Fruit fly (Drosophila melanogaster) whole organism, embryonic: ENCODE data around the gene sbr.

Source experiments
- Abd-B ChIP-seq: fragments of 200-800 bp; sonication (Bioruptor generic); optimal IDR thresholded peaks from 2 replicates; lab custom pipeline; 2018; ENCODE audit warnings: missing biosample characterization, mild to moderate bottlenecking, missing genetic modification characterization, moderate library complexity
- Aef1 ChIP-seq: fragments of 200-800 bp; sonication (Bioruptor generic); IDR thresholded peaks from 3 replicates; pipeline ENCODE4 v1.3.6; 2022; ENCODE audit warnings: missing biosample characterization, missing genetic modification characterization
- CG10274 ChIP-seq: fragments of 200-800 bp; sonication (Bioruptor generic); optimal IDR thresholded peaks from 3 replicates; lab custom pipeline; 2017; ENCODE audit warnings: missing biosample characterization, mild to moderate bottlenecking, missing genetic modification characterization
- CG11085 ChIP-seq: fragments of 200-800 bp; sonication (Bioruptor generic); IDR thresholded peaks from 2 replicates; pipeline ENCODE4 v1.3.6; 2022; ENCODE audit warnings: missing biosample characterization, missing genetic modification characterization
- CG1233 ChIP-seq: fragments of 200-800 bp; sonication (Bioruptor generic); optimal IDR thresholded peaks from 4 replicates; lab custom pipeline; 2018; ENCODE audit warnings: missing biosample characterization, mild to moderate bottlenecking, missing genetic modification characterization
- CG12769 ChIP-seq: fragments of 200-800 bp; sonication (Bioruptor generic); optimal IDR thresholded peaks from 2 replicates; lab custom pipeline; 2019; ENCODE audit warnings: missing biosample characterization, mild to moderate bottlenecking, missing genetic modification characterization, moderate library complexity
- CG14965 ChIP-seq: fragments of 200-800 bp; sonication (Bioruptor generic); optimal IDR thresholded peaks from 2 replicates; lab custom pipeline; 2016; ENCODE audit warnings: missing biosample characterization, missing genetic modification characterization, borderline replicate concordance
- CG15696 ChIP-seq: fragments of 200-800 bp; sonication (Bioruptor generic); optimal IDR thresholded peaks from 2 replicates; lab custom pipeline; 2019; ENCODE audit warnings: missing biosample characterization, mild to moderate bottlenecking, missing genetic modification characterization, moderate library complexity
- CG17912 ChIP-seq: fragments of 200-800 bp; sonication (Bioruptor generic); optimal IDR thresholded peaks from 2 replicates; lab custom pipeline; 2018; ENCODE audit warnings: missing biosample characterization, mild to moderate bottlenecking, missing genetic modification characterization
- CG2875 ChIP-seq: fragments of 200-800 bp; sonication (Bioruptor generic); optimal IDR thresholded peaks from 2 replicates; lab custom pipeline; 2017; ENCODE audit warnings: missing biosample characterization, mild to moderate bottlenecking, missing genetic modification characterization, missing genetic modification reagents
- CG30403 ChIP-seq: fragments of 200-800 bp; sonication (Bioruptor generic); optimal IDR thresholded peaks from 3 replicates; lab custom pipeline; 2016; ENCODE audit warnings: missing biosample characterization, missing genetic modification characterization
- CG31388 ChIP-seq: fragments of 200-800 bp; sonication (Bioruptor generic); optimal IDR thresholded peaks from 2 replicates; lab custom pipeline; 2016; ENCODE audit warnings: missing biosample characterization, missing genetic modification characterization
- CG32532 ChIP-seq: fragments of 200-800 bp; sonication (Bioruptor generic); IDR thresholded peaks from 2 replicates; pipeline ENCODE4 v1.3.6; 2022; ENCODE audit warnings: missing biosample characterization, missing genetic modification characterization
- CG4404 ChIP-seq: fragments of 200-800 bp; sonication (Bioruptor generic); IDR thresholded peaks from 2 replicates; pipeline ENCODE4 v1.3.6; 2022; ENCODE audit warnings: missing biosample characterization, missing genetic modification characterization
- CG7987 ChIP-seq: fragments of 200-800 bp; sonication (Bioruptor generic); optimal IDR thresholded peaks from 2 replicates; lab custom pipeline; 2018; ENCODE audit warnings: missing biosample characterization, mild to moderate bottlenecking, missing genetic modification characterization, moderate library complexity
- CG8089 ChIP-seq: fragments of 200-800 bp; sonication (Bioruptor generic); optimal IDR thresholded peaks from 3 replicates; lab custom pipeline; 2016; ENCODE audit warnings: missing biosample characterization, missing genetic modification characterization
- CG8478 ChIP-seq: fragments of >200 bp; optimal IDR thresholded peaks from 2 replicates; lab custom pipeline; 2018
- CG9609 ChIP-seq: fragments of 200-800 bp; sonication (Bioruptor generic); optimal IDR thresholded peaks from 3 replicates; lab custom pipeline; 2016; ENCODE audit warnings: missing biosample characterization, missing genetic modification characterization
- CG9932 ChIP-seq: fragments of 200-800 bp; sonication (Bioruptor generic); IDR thresholded peaks from 2 replicates; pipeline ENCODE4 v1.3.6; 2022; ENCODE audit warnings: missing biosample characterization, missing genetic modification characterization
- Dad ChIP-seq: fragments of 200-800 bp; sonication (Bioruptor generic); optimal IDR thresholded peaks from 3 replicates; lab custom pipeline; 2016; ENCODE audit warnings: missing biosample characterization, missing genetic modification characterization
- Deaf1 ChIP-seq: fragments of 200-800 bp; optimal IDR thresholded peaks from 3 replicates; lab custom pipeline; 2019; ENCODE audit warnings: missing biosample characterization, mild to moderate bottlenecking, missing genetic modification characterization, moderate library complexity
- E2f1 ChIP-seq: fragments of 200-800 bp; sonication (Bioruptor generic); IDR thresholded peaks from 2 replicates; pipeline ENCODE4 v1.3.6; 2022; ENCODE audit warnings: missing biosample characterization, missing genetic modification characterization
- ERR ChIP-seq: fragments of 200-800 bp; sonication (Bioruptor generic); optimal IDR thresholded peaks from 2 replicates; lab custom pipeline; 2016; ENCODE audit warnings: missing biosample characterization, missing genetic modification characterization
- HLH3B ChIP-seq: fragments of 200-800 bp; sonication (Bioruptor generic); IDR thresholded peaks from 2 replicates; pipeline ENCODE4 v1.3.6; 2022; ENCODE audit warnings: missing biosample characterization, missing genetic modification characterization
- Hand ChIP-seq: fragments of 200-800 bp; sonication (Bioruptor generic); optimal IDR thresholded peaks from 2 replicates; lab custom pipeline; 2017; ENCODE audit warnings: mild to moderate bottlenecking, missing biosample characterization, missing genetic modification reagents, missing genetic modification characterization
- Hey ChIP-seq: fragments of 200-800 bp; sonication (Bioruptor generic); optimal IDR thresholded peaks from 3 replicates; lab custom pipeline; 2018; ENCODE audit warnings: missing biosample characterization, mild to moderate bottlenecking, missing genetic modification characterization
- MESR4 ChIP-seq: fragments of 200-800 bp; sonication (Bioruptor generic); optimal IDR thresholded peaks from 2 replicates; lab custom pipeline; 2018; ENCODE audit warnings: missing biosample characterization, mild to moderate bottlenecking, missing genetic modification characterization, moderate library complexity
- MTF-1 ChIP-seq: fragments of 200-800 bp; sonication (Bioruptor generic); optimal IDR thresholded peaks from 2 replicates; lab custom pipeline; 2018; ENCODE audit warnings: missing biosample characterization, mild to moderate bottlenecking, missing genetic modification characterization, borderline replicate concordance
- Rx ChIP-seq: fragments of 200-800 bp; sonication (Bioruptor generic); IDR thresholded peaks from 2 replicates; pipeline ENCODE4 v1.3.6; 2022; ENCODE audit warnings: missing biosample characterization, missing genetic modification characterization
- Side ChIP-seq: fragments of 200-800 bp; sonication (Bioruptor generic); optimal IDR thresholded peaks from 2 replicates; lab custom pipeline; 2016; ENCODE audit warnings: missing biosample characterization, missing genetic modification characterization
- Sry-β ChIP-seq: fragments of 200-800 bp; sonication (Bioruptor generic); optimal IDR thresholded peaks from 2 replicates; lab custom pipeline; 2018; ENCODE audit warnings: missing biosample characterization, mild to moderate bottlenecking, missing genetic modification characterization, moderate library complexity
- YL-1 ChIP-seq: fragments of 200-800 bp; sonication (Bioruptor generic); optimal IDR thresholded peaks from 3 replicates; lab custom pipeline; 2017; ENCODE audit warnings: missing biosample characterization, mild to moderate bottlenecking, missing genetic modification characterization
- ara ChIP-seq: fragments of 200-800 bp; sonication (Bioruptor generic); IDR thresholded peaks from 2 replicates; pipeline ENCODE4 v1.3.6; 2022; ENCODE audit warnings: missing biosample characterization, missing genetic modification characterization
- ato ChIP-seq: fragments of 200-800 bp; sonication (Bioruptor generic); IDR thresholded peaks from 2 replicates; pipeline ENCODE4 v1.3.6; 2022; ENCODE audit warnings: missing biosample characterization, missing genetic modification characterization; ENCODE audit not compliant: partially characterized antibody
- bbx ChIP-seq: fragments of 200-800 bp; sonication (Bioruptor generic); IDR thresholded peaks from 2 replicates; pipeline ENCODE4 v1.3.6; 2022; ENCODE audit warnings: missing biosample characterization, missing genetic modification characterization; ENCODE audit not compliant: partially characterized antibody
- bigmax ChIP-seq: fragments of 200-800 bp; sonication (Bioruptor generic); optimal IDR thresholded peaks from 2 replicates; lab custom pipeline; 2018; ENCODE audit warnings: missing biosample characterization, mild to moderate bottlenecking, missing genetic modification characterization
- cg ChIP-seq: fragments of 200-800 bp; sonication (Bioruptor generic); optimal IDR thresholded peaks from 3 replicates; lab custom pipeline; 2019; ENCODE audit warnings: missing biosample characterization, mild to moderate bottlenecking, missing genetic modification characterization, moderate library complexity
- chif ChIP-seq, 2 experiments: fragments of 200-800 bp; sonication (Bioruptor generic); optimal IDR thresholded peaks; 3 replicates each; lab custom pipeline; 2016; ENCODE audit warnings: missing biosample characterization in 2 of 2, missing genetic modification characterization in 2 of 2
- dmrt11E ChIP-seq: fragments of 200-800 bp; sonication (Bioruptor generic); optimal IDR thresholded peaks from 3 replicates; lab custom pipeline; 2018; ENCODE audit warnings: missing biosample characterization, mild to moderate bottlenecking, missing genetic modification characterization, moderate library complexity
- fru ChIP-seq: fragments of >200 bp; optimal IDR thresholded peaks from 2 replicates; lab custom pipeline; 2017
- gfzf ChIP-seq: fragments of 200-800 bp; sonication (Bioruptor generic); optimal IDR thresholded peaks from 2 replicates; lab custom pipeline; 2016; ENCODE audit warnings: missing biosample characterization, mild to moderate bottlenecking, missing genetic modification characterization, moderate library complexity
- grau ChIP-seq: fragments of 200-800 bp; optimal IDR thresholded peaks from 3 replicates; lab custom pipeline; 2019; ENCODE audit warnings: missing biosample characterization, mild to moderate bottlenecking, missing genetic modification characterization, moderate library complexity
- lmd ChIP-seq: fragments of 200-800 bp; sonication (Bioruptor generic); IDR thresholded peaks from 2 replicates; pipeline ENCODE4 v1.3.6; 2022; ENCODE audit warnings: missing biosample characterization, missing genetic modification characterization
- pb ChIP-seq: fragments of 200-800 bp; sonication (Bioruptor generic); optimal IDR thresholded peaks from 3 replicates; lab custom pipeline; 2016; ENCODE audit warnings: missing biosample characterization, missing genetic modification characterization
- pho ChIP-seq: fragments of 200-800 bp; sonication (Bioruptor generic); optimal IDR thresholded peaks from 2 replicates; lab custom pipeline; 2016; ENCODE audit warnings: missing biosample characterization, missing genetic modification characterization
- sc ChIP-seq, 3 experiments: fragments of >200 bp in 2 of 3; fragments of 200-800 bp in 1 of 3; sonication (Bioruptor generic) in 1 of 3; optimal IDR thresholded peaks; 2 replicates in 2 of 3; 3 replicates in 1 of 3; lab custom pipeline; 2017; ENCODE audit warnings: mild to moderate bottlenecking in 1 of 3, missing biosample characterization in 1 of 3, missing genetic modification characterization in 1 of 3, missing genetic modification reagents in 1 of 3
- sug ChIP-seq: fragments of 200-800 bp; optimal IDR thresholded peaks from 2 replicates; lab custom pipeline; 2019; ENCODE audit warnings: missing biosample characterization, mild to moderate bottlenecking, missing genetic modification characterization, moderate library complexity
- vnd ChIP-seq: fragments of 200-800 bp; sonication (Bioruptor generic); IDR thresholded peaks from 3 replicates; pipeline ENCODE4 v1.3.6; 2022; ENCODE audit warnings: missing biosample characterization, missing genetic modification characterization; ENCODE audit not compliant: partially characterized antibody
- vvl ChIP-seq: fragments of 200-800 bp; sonication (Bioruptor generic); IDR thresholded peaks from 2 replicates; pipeline ENCODE4 v1.3.6; 2022; ENCODE audit warnings: missing biosample characterization, missing genetic modification characterization
- wek ChIP-seq: fragments of 200-800 bp; sonication (Bioruptor generic); optimal IDR thresholded peaks from 3 replicates; lab custom pipeline; 2018; ENCODE audit warnings: missing biosample characterization, mild to moderate bottlenecking, missing genetic modification characterization, moderate library complexity
- yki ChIP-seq: fragments of >200 bp; optimal IDR thresholded peaks from 3 replicates; lab custom pipeline; 2018

sbr gene

dm6 chrX:10805651-10806191 lies 41.2 kb downstream of the sbr start (continued):
- TF ChIP-seq gfzf (no peak), CG32532 (GFP tag; lab: Robert Waterston, UW) (no peak), CG15696 (tag; lab: Kevin White, UChicago) (no peak), CG31388 (GFP tag; lab: Kevin White, UChicago) (no peak), bigmax (GFP tag; lab: Kevin White, UChicago) (no peak), fru (lab: Kevin White, UChicago) (no peak), MESR4 (GFP tag; lab: Kevin White, UChicago) (no peak), sc (optimal IDR thresholded peaks at IDR 0.05; lab: Kevin White, UChicago) (no peak), sc (GFP tag; optimal IDR thresholded peaks at IDR 0.05; lab: Kevin White, UChicago) (no peak), CG8478 (lab: Kevin White, UChicago) (no peak), Hey (no peak), pho (GFP tag; lab: Kevin White, UChicago) (no peak), CG9932 (no peak), CG30403 (GFP tag; lab: Kevin White, UChicago) (no peak), sug (tag; lab: Kevin White, UChicago) (no peak), wek (GFP tag; lab: Kevin White, UChicago) (no peak), Deaf1 (tag; lab: Kevin White, UChicago) (peak; percentile 29), YL-1 (no peak), lmd (no peak), HLH3B (no peak), CG10274 (GFP tag; lab: Kevin White, UChicago) (no peak), Sry-β (GFP tag; lab: Kevin White, UChicago) (no peak), ara (no peak), dmrt11E (no peak), Rx (no peak), Side (GFP tag; lab: Kevin White, UChicago) (no peak), CG9609 (no peak), Dad (GFP tag; lab: Kevin White, UChicago) (no peak), yki (lab: Kevin White, UChicago) (peak; percentile 13), Abd-B (GFP tag; lab: Kevin White, UChicago) (no peak), pb (GFP tag; lab: Kevin White, UChicago) (no peak), CG2875 (no peak), CG17912 (GFP tag; lab: Kevin White, UChicago) (no peak), cg (GFP tag; lab: Kevin White, UChicago) (peak; percentile 64), vnd (GFP tag; lab: Robert Waterston, UW) (no peak), CG4404 (GFP tag; lab: Robert Waterston, UW) (no peak), vvl (GFP tag; lab: Robert Waterston, UW) (no peak), grau (tag; lab: Kevin White, UChicago) (no peak), CG12769 (tag; lab: Kevin White, UChicago) (peak; percentile 77), CG14965 (GFP tag; lab: Kevin White, UChicago) (no peak), CG11085 (GFP tag; lab: Robert Waterston, UW) (no peak), E2f1 (GFP tag; lab: Robert Waterston, UW) (no peak), ERR (GFP tag; lab: Kevin White, UChicago) (no peak), ato (GFP tag; lab: Robert Waterston, UW) (0 out of 2 replicates have a peak, but pooled peaks have one; percentile 20), CG8089 (GFP tag; lab: Kevin White, UChicago) (no peak), CG7987 (GFP tag; lab: Kevin White, UChicago) (no peak), chif (GFP tag; optimal IDR thresholded peaks at IDR 0.05; lab: Kevin White, UChicago) (no peak), MTF-1 (GFP tag; lab: Kevin White, UChicago) (no peak), bbx (GFP tag; lab: Robert Waterston, UW) (peak; percentile 54), Hand (GFP tag; lab: Kevin White, UChicago) (no peak), Aef1 (no peak), CG1233 (no peak)
